Fruit fly (Drosophila melanogaster) whole organism, adult: ENCODE results near the gene CG12204.

Source experiments
- CG12768 ChIP-seq: fragments of 200-800 bp; sonication (Bioruptor generic); optimal IDR thresholded peaks from 2 replicates; lab custom pipeline; 2017; ENCODE audit warnings: missing biosample characterization, missing genetic modification characterization, mild to moderate bottlenecking, moderate library complexity, missing genetic modification reagents
- bab1 ChIP-seq: fragments of 200-800 bp; sonication (Bioruptor generic); optimal IDR thresholded peaks from 3 replicates; lab custom pipeline; 2019; ENCODE audit warnings: missing biosample characterization, mild to moderate bottlenecking, missing genetic modification characterization, moderate library complexity
- pad ChIP-seq: fragments of 200-800 bp; sonication (Bioruptor generic); optimal IDR thresholded peaks from 3 replicates; lab custom pipeline; 2017; ENCODE audit warnings: missing biosample characterization, missing genetic modification characterization, mild to moderate bottlenecking, moderate library complexity, missing genetic modification reagents

DNA sequence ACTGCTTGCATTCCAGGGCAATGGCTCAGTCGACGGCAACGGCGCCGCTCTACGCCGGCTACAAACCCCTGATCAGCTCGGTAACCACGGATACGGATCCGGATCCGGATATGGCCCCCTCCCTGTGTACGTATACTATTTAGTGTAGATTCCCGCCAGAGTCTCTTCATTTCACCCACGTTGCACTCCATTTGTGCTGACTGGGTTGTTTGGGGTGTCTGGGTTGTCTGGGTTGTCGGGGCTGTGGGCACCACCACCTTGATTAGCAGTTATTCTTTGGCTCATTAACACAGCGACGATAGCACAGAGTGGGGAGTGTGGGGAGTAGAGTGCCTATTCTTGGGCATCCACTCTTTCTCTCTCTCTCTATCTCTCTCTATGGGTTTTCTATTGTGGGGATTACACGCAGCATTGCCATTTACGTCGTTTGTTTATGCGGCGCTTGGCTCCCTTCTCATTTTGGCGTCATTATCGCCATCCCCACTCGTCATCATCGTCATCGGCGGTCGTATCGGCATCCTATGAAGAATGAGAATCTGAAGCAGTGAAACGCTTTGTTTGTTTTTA lies 4.6 kb upstream of the CG12204 start:
- no peak for TF ChIP-seq bab1 (GFP tag; lab: Kevin White, UChicago)
- TF ChIP-seq pad (GFP tag; lab: Kevin White, UChicago): peak; percentile 90
- TF ChIP-seq CG12768 (GFP tag; lab: Kevin White, UChicago): no peak
